Worm (Caenorhabditis elegans) whole organism, L3 larva: ENCODE data around the gene C18D11.1.

Experiments
- ZK546.5 ChIP-seq: sonication (generic microtip); optimal IDR thresholded peaks from 2 replicates; lab custom pipeline; 2017; ENCODE audit warnings: missing biosample characterization, missing genetic modification characterization
- ama-1 ChIP-seq: fragments of 150-350 bp; optimal IDR thresholded peaks from 2 replicates; lab custom pipeline; 2018
- egl-27 ChIP-seq: sonication (generic microtip); optimal IDR thresholded peaks from 4 replicates; lab custom pipeline; 2017; ENCODE audit warnings: missing biosample characterization, missing genetic modification reagents, missing genetic modification characterization
- elt-1 ChIP-seq: fragments of 150-350 bp; optimal IDR thresholded peaks from 2 replicates; lab custom pipeline; 2014; ENCODE audit warnings: missing biosample characterization, missing genetic modification characterization
- lin-15B ChIP-seq: fragments of 150-350 bp; optimal IDR thresholded peaks from 2 replicates; lab custom pipeline; 2014; ENCODE audit warnings: missing biosample characterization, missing genetic modification characterization
- lin-39 ChIP-seq: fragments of 150-350 bp; optimal IDR thresholded peaks from 2 replicates; lab custom pipeline; 2018; ENCODE audit warnings: missing biosample characterization, missing genetic modification reagents, missing genetic modification characterization
- mdl-1 ChIP-seq: fragments of 150-350 bp; optimal IDR thresholded peaks from 2 replicates; lab custom pipeline; 2014; ENCODE audit warnings: missing biosample characterization, missing genetic modification characterization
- nhr-12 ChIP-seq: fragments of 150-350 bp; optimal IDR thresholded peaks from 2 replicates; lab custom pipeline; 2014; ENCODE audit warnings: missing biosample characterization, missing genetic modification characterization
- nhr-23 ChIP-seq: fragments of 150-350 bp; optimal IDR thresholded peaks from 2 replicates; lab custom pipeline; 2014; ENCODE audit warnings: missing biosample characterization, missing genetic modification reagents, missing genetic modification characterization
- pha-4 ChIP-seq: fragments of 150-350 bp; optimal IDR thresholded peaks from 2 replicates; lab custom pipeline; 2014; ENCODE audit warnings: missing biosample characterization, missing genetic modification reagents, missing genetic modification characterization
- skn-1 ChIP-seq: fragments of 150-350 bp; optimal IDR thresholded peaks from 2 replicates; lab custom pipeline; 2014; ENCODE audit warnings: missing biosample characterization, missing genetic modification characterization
- unc-39 ChIP-seq: sonication (generic microtip); optimal IDR thresholded peaks from 4 replicates; lab custom pipeline; 2017; ENCODE audit warnings: missing biosample characterization, missing genetic modification characterization
- unc-62 ChIP-seq: fragments of 150-350 bp; sonication (generic microtip); optimal IDR thresholded peaks from 4 replicates; lab custom pipeline; 2014; ENCODE audit warnings: missing biosample characterization, missing genetic modification reagents, missing genetic modification characterization
- ztf-11 ChIP-seq: fragments of 150-350 bp; optimal IDR thresholded peaks from 2 replicates; lab custom pipeline; 2014; ENCODE audit warnings: missing biosample characterization, missing genetic modification characterization

ce11 chrIII:11849590-11849989 is 33.2 kb downstream of the C18D11.1 start:
- TF ChIP-seq ama-1 (lab: Kevin White, UChicago) (no peak), egl-27 (tag; lab: Kevin White, UChicago) (no peak), pha-4 (no peak), unc-62 (GFP tag; lab: Kevin White, UChicago) (no peak), skn-1 (tag; lab: Kevin White, UChicago) (no peak), unc-39 (no peak), elt-1 (tag; lab: Kevin White, UChicago) (no peak), nhr-23 (tag; lab: Kevin White, UChicago) (no peak), mdl-1 (no peak), ZK546.5 (tag; lab: Kevin White, UChicago) (no peak), ztf-11 (tag; lab: Kevin White, UChicago) (no peak), lin-15B (tag; lab: Kevin White, UChicago) (no peak), lin-39 (no peak), nhr-12 (tag; lab: Kevin White, UChicago) (no peak)
